Fruit fly (Drosophila melanogaster): ENCODE measurements around the gene CanA-14F.

CanA-14F gene

DNA sequence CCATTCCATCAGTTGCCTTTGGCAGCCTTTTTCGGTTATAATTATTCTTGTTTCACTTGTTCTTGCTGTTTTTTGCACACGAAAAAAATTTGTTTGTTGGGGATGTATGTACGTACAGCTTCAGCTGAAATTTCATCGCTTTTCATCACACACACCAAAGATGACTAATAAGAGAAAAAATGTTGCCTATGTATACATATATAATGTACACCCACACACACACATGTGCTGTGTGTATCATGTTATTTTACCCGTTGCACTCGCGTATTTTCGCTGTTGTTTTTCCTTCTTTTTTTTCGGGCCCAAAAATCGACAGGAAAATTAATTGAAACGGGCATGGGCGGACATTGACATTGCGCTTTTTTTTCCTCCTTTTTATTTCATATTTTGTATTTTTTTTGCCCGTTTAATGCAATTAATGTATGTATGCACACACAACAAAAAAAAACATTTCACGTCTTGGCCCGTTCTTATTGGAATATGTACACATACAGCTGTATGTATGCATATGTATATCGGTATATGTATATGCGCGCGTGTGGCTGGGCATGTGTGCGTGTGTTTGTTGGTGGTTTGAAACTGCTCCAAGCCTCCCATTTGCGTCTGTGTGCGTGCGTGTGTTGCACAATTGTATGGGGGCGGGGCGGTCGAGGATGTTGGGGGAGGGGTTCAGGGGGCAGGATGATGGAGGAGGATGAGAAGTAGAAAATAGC, 638 bp downstream of the CanA-14F start:
- TF ChIP-seq CG12768 (GFP tag; optimal IDR thresholded peaks at IDR 0.05) (no peak), toe (GFP tag; optimal IDR thresholded peaks at IDR 0.05) (no peak), ovo (GFP tag; optimal IDR thresholded peaks at IDR 0.05) (peak; percentile 23), pad (GFP tag; optimal IDR thresholded peaks at IDR 0.05) (peak; percentile 29), CG33017 (tag; optimal IDR thresholded peaks at IDR 0.05) (no peak), tj (GFP tag; optimal IDR thresholded peaks at IDR 0.05) (no peak), Mnt (GFP tag; optimal IDR thresholded peaks at IDR 0.05) (no peak), CG7101 (tag; optimal IDR thresholded peaks at IDR 0.05) (no peak), CG14711 (tag; optimal IDR thresholded peaks at IDR 0.05) (no peak), CG5204 (GFP tag; optimal IDR thresholded peaks at IDR 0.05) (no peak), bab1 (GFP tag; optimal IDR thresholded peaks at IDR 0.05) (no peak), kay (GFP tag; ENCODE audit: borderline replicate concordance) (peak; percentile 91)

dm6 chrX:16585569-16585968, 1.4 kb downstream of the CanA-14F start:
- TF ChIP-seq Mnt (GFP tag; optimal IDR thresholded peaks at IDR 0.05), result no peak
- TF ChIP-seq CG7045 (GFP tag; optimal IDR thresholded peaks at IDR 0.05), result peak; percentile 1
- no peak for TF ChIP-seq CG33017 (tag; optimal IDR thresholded peaks at IDR 0.05)
- no peak for TF ChIP-seq cnc (optimal IDR thresholded peaks at IDR 0.05)
- TF ChIP-seq pad (GFP tag; optimal IDR thresholded peaks at IDR 0.05), result peak; percentile 4
- TF ChIP-seq CG11617 (GFP tag; optimal IDR thresholded peaks at IDR 0.05), result no peak

- TF ChIP-seq toe (GFP tag; optimal IDR thresholded peaks at IDR 0.05), result no peak
- TF ChIP-seq CG1620 (GFP tag; optimal IDR thresholded peaks at IDR 0.05), result no peak
- TF ChIP-seq cic (GFP tag; optimal IDR thresholded peaks at IDR 0.05), result no peak
- TF ChIP-seq CG5204 (GFP tag; optimal IDR thresholded peaks at IDR 0.05), result no peak
- no peak for TF ChIP-seq CG11617 (GFP tag; optimal IDR thresholded peaks at IDR 0.05)
- no peak for TF ChIP-seq Clk (GFP tag; optimal IDR thresholded peaks at IDR 0.05)
- TF ChIP-seq CG7045 (GFP tag; optimal IDR thresholded peaks at IDR 0.05), result no peak
- no peak for TF ChIP-seq tj (GFP tag; optimal IDR thresholded peaks at IDR 0.05)
- no peak for TF ChIP-seq cnc (optimal IDR thresholded peaks at IDR 0.05)
Observed at dm6 chrX:16583730-16584129, 3.2 kb downstream of the CanA-14F start.

- TF ChIP-seq CG5204 (GFP tag; optimal IDR thresholded peaks at IDR 0.05), result no peak
- TF ChIP-seq CG7101 (tag; optimal IDR thresholded peaks at IDR 0.05), result no peak
- TF ChIP-seq CG12768 (GFP tag; optimal IDR thresholded peaks at IDR 0.05), result no peak
- no peak for TF ChIP-seq cic (GFP tag; optimal IDR thresholded peaks at IDR 0.05)
- TF ChIP-seq kay (GFP tag; ENCODE audit: borderline replicate concordance), result no peak
- no peak for TF ChIP-seq Hr96 (GFP tag; optimal IDR thresholded peaks at IDR 0.05)
- no peak for TF ChIP-seq CG1620 (GFP tag; optimal IDR thresholded peaks at IDR 0.05)
- no peak for TF ChIP-seq CG33017 (tag; optimal IDR thresholded peaks at IDR 0.05)
- no peak for TF ChIP-seq toe (GFP tag; optimal IDR thresholded peaks at IDR 0.05)
- TF ChIP-seq Crg-1 (GFP tag; optimal IDR thresholded peaks at IDR 0.05), result no peak
- no peak for TF ChIP-seq bab1 (GFP tag; optimal IDR thresholded peaks at IDR 0.05)
- TF ChIP-seq ovo (GFP tag; optimal IDR thresholded peaks at IDR 0.05), result no peak
- no peak for TF ChIP-seq Clk (GFP tag; optimal IDR thresholded peaks at IDR 0.05)
- TF ChIP-seq Mnt (GFP tag; optimal IDR thresholded peaks at IDR 0.05), result no peak
- TF ChIP-seq CG14711 (tag; optimal IDR thresholded peaks at IDR 0.05), result no peak
- TF ChIP-seq CG11617 (GFP tag; optimal IDR thresholded peaks at IDR 0.05), result no peak
- TF ChIP-seq pad (GFP tag; optimal IDR thresholded peaks at IDR 0.05), result no peak
Observed at dm6 chrX:16582145-16582544, 4.8 kb downstream of the CanA-14F start.

DNA sequence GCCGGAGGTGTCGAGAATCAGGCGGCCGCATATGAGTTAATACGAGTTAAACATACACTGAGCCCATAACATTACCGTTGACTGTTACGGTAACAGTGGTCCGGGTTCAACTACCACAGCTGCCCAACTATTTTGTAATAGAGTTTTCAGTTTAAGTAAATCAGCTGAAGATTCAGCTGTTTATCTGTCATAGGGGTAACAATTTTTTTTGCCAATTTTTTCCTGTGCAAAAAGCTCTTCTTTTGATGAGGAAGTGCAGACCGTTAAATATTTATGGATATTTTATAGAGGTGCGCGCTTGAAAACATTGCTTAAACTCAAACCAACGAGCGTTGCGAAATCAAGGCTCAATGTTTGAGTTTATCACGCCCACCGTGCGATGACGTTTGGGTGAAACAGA, 5.3 kb downstream of the CanA-14F start:
- TF ChIP-seq CG5204 (GFP tag; optimal IDR thresholded peaks at IDR 0.05), result peak; percentile 2
- TF ChIP-seq toe (GFP tag; optimal IDR thresholded peaks at IDR 0.05), result peak; percentile 5
- no peak for TF ChIP-seq Hr96 (GFP tag; optimal IDR thresholded peaks at IDR 0.05)
- TF ChIP-seq CG14711 (tag; optimal IDR thresholded peaks at IDR 0.05), result no peak
- TF ChIP-seq CG1620 (GFP tag; optimal IDR thresholded peaks at IDR 0.05), result no peak
- TF ChIP-seq Mnt (GFP tag; optimal IDR thresholded peaks at IDR 0.05), result no peak
- no peak for TF ChIP-seq kay (GFP tag; ENCODE audit: borderline replicate concordance)
- TF ChIP-seq CG7101 (tag; optimal IDR thresholded peaks at IDR 0.05), result no peak
- TF ChIP-seq pad (GFP tag; optimal IDR thresholded peaks at IDR 0.05), result no peak
- TF ChIP-seq Clk (GFP tag; optimal IDR thresholded peaks at IDR 0.05), result no peak
- no peak for TF ChIP-seq tj (GFP tag; optimal IDR thresholded peaks at IDR 0.05)
- no peak for TF ChIP-seq CG7045 (GFP tag; optimal IDR thresholded peaks at IDR 0.05)
- no peak for TF ChIP-seq CG12768 (GFP tag; optimal IDR thresholded peaks at IDR 0.05)
- no peak for TF ChIP-seq CG11617 (GFP tag; optimal IDR thresholded peaks at IDR 0.05)

- TF ChIP-seq CG33017 (tag; optimal IDR thresholded peaks at IDR 0.05) (no peak), Crg-1 (GFP tag; optimal IDR thresholded peaks at IDR 0.05) (no peak)
Observed at dm6 chrX:16579978-16580377, 7.0 kb downstream of the CanA-14F start.

DNA sequence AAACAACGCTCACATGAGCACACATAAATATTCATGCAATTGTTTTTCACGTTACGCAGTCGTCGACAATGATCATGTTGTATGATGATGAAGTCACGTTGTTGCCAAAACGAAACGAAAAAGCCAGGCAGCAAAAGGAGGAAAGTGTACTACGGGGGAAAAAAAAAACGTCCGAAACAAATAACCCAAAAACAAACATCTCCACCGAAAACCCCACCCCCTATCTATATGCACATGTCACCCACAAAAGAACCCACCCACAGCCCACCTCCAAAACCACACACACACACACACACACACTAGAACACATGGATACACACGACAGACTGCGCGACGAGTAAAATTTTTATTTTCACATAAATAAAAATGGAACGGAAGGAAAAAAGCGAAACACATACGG, 11.9 kb downstream of the CanA-14F start:
- no peak for TF ChIP-seq Hr96 (GFP tag; optimal IDR thresholded peaks at IDR 0.05)
- TF ChIP-seq tj (GFP tag; optimal IDR thresholded peaks at IDR 0.05), result no peak
- TF ChIP-seq toe (GFP tag; optimal IDR thresholded peaks at IDR 0.05), result no peak
- TF ChIP-seq CG1620 (GFP tag; optimal IDR thresholded peaks at IDR 0.05), result no peak
- no peak for TF ChIP-seq CG7101 (tag; optimal IDR thresholded peaks at IDR 0.05)
- no peak for TF ChIP-seq Clk (GFP tag; optimal IDR thresholded peaks at IDR 0.05)
- TF ChIP-seq ovo (GFP tag; optimal IDR thresholded peaks at IDR 0.05), result no peak
- no peak for TF ChIP-seq Mnt (GFP tag; optimal IDR thresholded peaks at IDR 0.05)
- no peak for TF ChIP-seq CG7045 (GFP tag; optimal IDR thresholded peaks at IDR 0.05)
- TF ChIP-seq CG33017 (tag; optimal IDR thresholded peaks at IDR 0.05), result no peak
- TF ChIP-seq CG5204 (GFP tag; optimal IDR thresholded peaks at IDR 0.05), result no peak
- TF ChIP-seq CG12768 (GFP tag; optimal IDR thresholded peaks at IDR 0.05), result no peak
- no peak for TF ChIP-seq bab1 (GFP tag; optimal IDR thresholded peaks at IDR 0.05)
- no peak for TF ChIP-seq Crg-1 (GFP tag; optimal IDR thresholded peaks at IDR 0.05)
- TF ChIP-seq cic (GFP tag; optimal IDR thresholded peaks at IDR 0.05), result no peak
- no peak for TF ChIP-seq CG14711 (tag; optimal IDR thresholded peaks at IDR 0.05)
- TF ChIP-seq CG11617 (GFP tag; optimal IDR thresholded peaks at IDR 0.05), result no peak
- TF ChIP-seq pad (GFP tag; optimal IDR thresholded peaks at IDR 0.05), result no peak
